Worm (Caenorhabditis elegans): ENCODE measurements around the gene F44E7.7.

F44E7.7 gene

DNA sequence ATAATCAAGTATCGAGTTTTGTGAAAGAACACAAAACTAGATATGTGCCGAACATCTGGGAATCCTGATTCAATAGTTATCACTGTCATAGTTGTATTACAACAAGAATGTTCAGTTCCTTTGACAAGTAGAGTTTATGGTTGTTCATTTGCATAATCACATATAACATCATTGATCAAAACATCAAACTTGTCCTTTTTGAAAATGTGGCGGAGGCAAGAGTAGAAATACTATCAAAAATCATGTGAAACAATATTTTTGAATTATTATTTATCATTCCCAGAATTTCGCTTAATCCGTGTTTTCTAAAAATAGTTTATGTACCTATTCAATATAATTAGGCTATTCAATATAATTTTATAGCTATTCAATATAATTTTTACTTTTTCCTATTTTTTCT, at the start of gene F44E7.7:
Gene F44E7.7 (minus strand): TSS at position 101 of the 400 bp plus-strand sequence.
- TF ChIP-seq ceh-45 (GFP tag; IDR thresholded peaks at IDR 0.05) (no peak), mec-3 (tag; optimal IDR thresholded peaks at IDR 0.05; ENCODE audit: borderline replicate concordance) (no peak), rnt-1 (tag; optimal IDR thresholded peaks at IDR 0.05) (no peak), unc-86 (tag; optimal IDR thresholded peaks at IDR 0.05) (no peak), elt-2 (tag; optimal IDR thresholded peaks at IDR 0.05) (no peak), eyg-1 (tag; optimal IDR thresholded peaks at IDR 0.05) (no peak), hlh-13 (GFP tag; optimal IDR thresholded peaks at IDR 0.05) (no peak), syd-9 (tag; optimal IDR thresholded peaks at IDR 0.05) (no peak)

DNA sequence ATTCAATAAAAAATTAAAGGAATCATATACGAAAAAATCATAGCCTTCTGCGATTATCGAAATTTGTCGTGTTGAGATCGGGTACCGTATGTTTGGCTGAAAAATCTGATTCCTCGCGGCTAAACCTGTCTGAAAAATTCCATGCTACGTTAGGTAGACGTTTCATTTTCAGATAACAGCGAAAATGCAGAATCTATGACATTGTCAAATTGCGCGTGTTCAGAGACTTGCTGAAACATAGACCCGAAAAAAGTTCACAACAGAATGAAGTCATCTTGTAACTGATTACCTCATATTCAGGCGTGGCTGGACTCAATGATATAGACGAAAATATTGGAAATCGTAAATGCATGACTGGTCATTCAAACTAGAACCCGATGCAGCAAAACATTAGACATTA, 48.3 kb upstream of the F44E7.7 start, which contains the start of gene srh-76:
Gene srh-76 (plus strand): TSS at position 301 of the 400 bp plus-strand sequence.
- TF ChIP-seq ceh-31 (tag; optimal IDR thresholded peaks at IDR 0.05) (no peak), K02D7.2 (tag; optimal IDR thresholded peaks at IDR 0.05) (no peak), pag-3 (tag; optimal IDR thresholded peaks at IDR 0.05; ENCODE audit: borderline replicate concordance) (no peak), ceh-6 (GFP tag; optimal IDR thresholded peaks at IDR 0.05) (no peak), ceh-24 (tag; optimal IDR thresholded peaks at IDR 0.05) (no peak), ahr-1 (tag; optimal IDR thresholded peaks at IDR 0.05) (no peak), ceh-19 (GFP tag; optimal IDR thresholded peaks at IDR 0.05) (no peak), ceh-2 (tag; optimal IDR thresholded peaks at IDR 0.05) (no peak), che-1 (tag; optimal IDR thresholded peaks at IDR 0.05) (no peak)

DNA sequence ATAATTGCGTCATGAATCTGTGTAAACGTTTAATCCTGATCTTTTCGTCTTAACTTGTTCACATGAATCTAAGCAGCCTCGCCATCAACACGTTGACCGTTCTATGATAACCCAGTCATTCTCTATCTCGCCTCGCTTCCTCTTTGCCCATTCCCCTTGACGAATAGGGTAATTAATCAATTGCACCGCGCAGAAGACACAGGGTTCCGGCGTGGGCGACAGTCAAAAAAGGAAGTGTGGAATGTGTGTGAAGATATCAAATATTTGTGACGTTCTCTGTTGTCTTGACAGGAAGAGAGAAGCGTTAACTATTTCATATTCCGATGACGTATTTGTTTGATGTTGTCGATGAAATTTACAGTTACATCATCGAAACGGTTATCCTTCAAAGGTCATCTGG, 47.5 kb upstream of the F44E7.7 start:
- TF ChIP-seq ama-1 (optimal IDR thresholded peaks at IDR 0.05): peak; percentile 51
- no peak for TF ChIP-seq hlh-6 (tag; optimal IDR thresholded peaks at IDR 0.05)
- TF ChIP-seq tbx-2 (tag; optimal IDR thresholded peaks at IDR 0.05): no peak
- no peak for TF ChIP-seq lin-11 (tag; optimal IDR thresholded peaks at IDR 0.05)
- no peak for TF ChIP-seq pha-2 (tag; optimal IDR thresholded peaks at IDR 0.05)
- no peak for TF ChIP-seq nhr-11 (tag; optimal IDR thresholded peaks at IDR 0.05)
- TF ChIP-seq eyg-1 (tag; optimal IDR thresholded peaks at IDR 0.05): no peak

- TF ChIP-seq pqm-1 (tag; optimal IDR thresholded peaks at IDR 0.05) (no peak), eyg-1 (tag; optimal IDR thresholded peaks at IDR 0.05) (no peak), ceh-31 (tag; optimal IDR thresholded peaks at IDR 0.05) (no peak), nfya-1 (tag; optimal IDR thresholded peaks at IDR 0.05) (no peak), ceh-34 (tag; optimal IDR thresholded peaks at IDR 0.05) (no peak), ceh-24 (tag; optimal IDR thresholded peaks at IDR 0.05) (no peak), tbx-7 (tag; optimal IDR thresholded peaks at IDR 0.05) (no peak), unc-55 (GFP tag; optimal IDR thresholded peaks at IDR 0.05) (no peak), T23F11.4 (GFP tag; optimal IDR thresholded peaks at IDR 0.05) (no peak)
Observed at ce11 chrV:5831253-5831652, 46.0 kb upstream of the F44E7.7 start.

ce11 chrV:5826592-5826991, 41.3 kb upstream of the F44E7.7 start, which contains the start of gene let-418:
Gene let-418 (plus strand): TSS chrV:5826833.
- TF ChIP-seq nhr-11 (tag; optimal IDR thresholded peaks at IDR 0.05) (no peak), ceh-24 (tag; optimal IDR thresholded peaks at IDR 0.05) (no peak), ceh-19 (GFP tag; optimal IDR thresholded peaks at IDR 0.05) (no peak), ztf-16 (tag; optimal IDR thresholded peaks at IDR 0.05) (no peak), che-1 (tag; optimal IDR thresholded peaks at IDR 0.05) (no peak), tbx-7 (tag; optimal IDR thresholded peaks at IDR 0.05) (no peak), ref-2 (tag; optimal IDR thresholded peaks at IDR 0.05) (no peak), unc-3 (GFP tag; conservative IDR thresholded peaks at IDR 0.05) (no peak), unc-3 (tag; optimal IDR thresholded peaks at IDR 0.05) (no peak), lim-6 (tag; optimal IDR thresholded peaks at IDR 0.05) (no peak), pax-1 (tag; optimal IDR thresholded peaks at IDR 0.05) (no peak), hlh-8 (tag; optimal IDR thresholded peaks at IDR 0.05) (no peak), madf-2 (tag; optimal IDR thresholded peaks at IDR 0.05) (no peak), elt-2 (tag; optimal IDR thresholded peaks at IDR 0.05) (no peak), eyg-1 (tag; optimal IDR thresholded peaks at IDR 0.05) (no peak), hlh-13 (GFP tag; optimal IDR thresholded peaks at IDR 0.05) (no peak), sox-2 (GFP tag; IDR thresholded peaks at IDR 0.05) (no peak)

Measured in whole organism, late embryonic.